Worm (Caenorhabditis elegans) whole organism, young adult: ENCODE measurements around the gene col-107.

Experiments
- B0035.1 ChIP-seq: sonication (generic microtip); optimal IDR thresholded peaks from 2 replicates; lab custom pipeline; 2016; ENCODE audit warnings: missing genetic modification characterization, mild to moderate bottlenecking, missing compliant biosample characterization, missing genotype, missing genetic modification reagents
- C06A6.2 ChIP-seq: fragments of 200-800 bp; sonication (Bioruptor generic); conservative IDR thresholded peaks from 2 replicates; pipeline ENCODE4 v1.3.6; 2022; ENCODE audit warnings: missing genetic modification characterization, missing compliant biosample characterization
- C17E4.6 ChIP-seq: fragments of 200-800 bp; sonication (Bioruptor generic); IDR thresholded peaks from 2 replicates; pipeline ENCODE4 v1.3.6; 2022; ENCODE audit warnings: missing genetic modification reagents, missing genetic modification characterization, missing compliant biosample characterization
- F22D6.2 ChIP-seq: sonication (generic microtip); optimal IDR thresholded peaks from 2 replicates; lab custom pipeline; 2016; ENCODE audit warnings: mild to moderate bottlenecking, missing genetic modification characterization, missing compliant biosample characterization
- F23B12.7 ChIP-seq: sonication (generic microtip); optimal IDR thresholded peaks from 2 replicates; lab custom pipeline; 2017; ENCODE audit warnings: missing genetic modification characterization, mild to moderate bottlenecking, missing compliant biosample characterization, antibody characterized with exemption, moderate library complexity; ENCODE audit not compliant: insufficient read depth
- F39B2.1 ChIP-seq: fragments of 200-800 bp; sonication (Bioruptor generic); IDR thresholded peaks from 2 replicates; pipeline ENCODE4 v1.3.6; 2022; ENCODE audit warnings: missing genetic modification reagents, missing genetic modification characterization, missing compliant biosample characterization
- F52B5.7 ChIP-seq: sonication (generic microtip); optimal IDR thresholded peaks from 2 replicates; lab custom pipeline; 2016; ENCODE audit warnings: mild to moderate bottlenecking, missing genetic modification characterization, missing compliant biosample characterization
- F57C9.4 ChIP-seq: sonication (generic microtip); optimal IDR thresholded peaks from 2 replicates; lab custom pipeline; 2017; ENCODE audit warnings: mild to moderate bottlenecking, missing genetic modification characterization, missing compliant biosample characterization
- K11D2.4 ChIP-seq: fragments of 200-800 bp; sonication (Bioruptor generic); IDR thresholded peaks from 2 replicates; pipeline ENCODE4 v1.3.6; 2022; ENCODE audit warnings: missing genetic modification reagents, missing genetic modification characterization, missing compliant biosample characterization
- K12H6.12 ChIP-seq: fragments of 200-800 bp; sonication (Bioruptor generic); optimal IDR thresholded peaks from 2 replicates; lab custom pipeline; 2018; ENCODE audit warnings: mild to moderate bottlenecking, missing genetic modification characterization, missing compliant biosample characterization
- T07F8.4 ChIP-seq: sonication (generic microtip); optimal IDR thresholded peaks from 2 replicates; lab custom pipeline; 2016; ENCODE audit warnings: mild to moderate bottlenecking, missing genetic modification characterization, moderate library complexity, missing compliant biosample characterization
- Y53G8AR.9 ChIP-seq: fragments of 200-800 bp; sonication (Bioruptor generic); conservative IDR thresholded peaks from 2 replicates; pipeline ENCODE4 v1.3.6; 2022; ENCODE audit warnings: missing genetic modification reagents, missing genetic modification characterization, missing compliant biosample characterization
- Y56A3A.18 ChIP-seq: fragments of 200-800 bp; sonication (Bioruptor generic); IDR thresholded peaks from 2 replicates; pipeline ENCODE4 v1.3.6; 2022; ENCODE audit warnings: missing genetic modification reagents, missing genetic modification characterization, missing compliant biosample characterization
- ZK185.1 ChIP-seq: sonication (generic microtip); optimal IDR thresholded peaks from 2 replicates; lab custom pipeline; 2016; ENCODE audit warnings: mild to moderate bottlenecking, missing genetic modification characterization, missing compliant biosample characterization; ENCODE audit not compliant: poor library complexity, severe bottlenecking
- akir-1 ChIP-seq: fragments of 200-800 bp; sonication (Bioruptor generic); optimal IDR thresholded peaks from 2 replicates; lab custom pipeline; 2018; ENCODE audit warnings: mild to moderate bottlenecking, missing genetic modification characterization, moderate library complexity, missing compliant biosample characterization
- athp-1 ChIP-seq: sonication (generic microtip); optimal IDR thresholded peaks from 2 replicates; lab custom pipeline; 2017; ENCODE audit warnings: mild to moderate bottlenecking, missing genetic modification characterization, missing compliant biosample characterization
- attf-3 ChIP-seq: fragments of 200-800 bp; sonication (Bioruptor generic); conservative IDR thresholded peaks from 2 replicates; pipeline ENCODE4 v1.3.6; 2022; ENCODE audit warnings: missing genetic modification reagents, missing genetic modification characterization, missing compliant biosample characterization
- attf-6 ChIP-seq: fragments of 200-800 bp; sonication (Bioruptor generic); IDR thresholded peaks from 2 replicates; pipeline ENCODE4 v1.3.6; 2022; ENCODE audit warnings: missing genetic modification reagents, missing genetic modification characterization, missing compliant biosample characterization
- ccch-3 ChIP-seq: fragments of 200-800 bp; sonication (Bioruptor generic); optimal IDR thresholded peaks from 2 replicates; lab custom pipeline; 2018; ENCODE audit warnings: mild to moderate bottlenecking, missing genetic modification characterization, missing compliant biosample characterization
- cebp-1 ChIP-seq, 2 experiments: fragments of 200-800 bp in 1 of 2; sonication (Bioruptor generic) in 1 of 2; sonication (generic microtip) in 1 of 2; IDR thresholded peaks in 1 of 2; optimal IDR thresholded peaks in 1 of 2; 2 replicates each; pipeline versions ENCODE4 v1.3.6 to Lab custom; 2017 to 2022; ENCODE audit warnings: missing compliant biosample characterization in 2 of 2, missing genetic modification characterization in 2 of 2, mild to moderate bottlenecking in 1 of 2, missing genetic modification reagents in 1 of 2, moderate library complexity in 1 of 2
- cebp-2 ChIP-seq: fragments of 200-800 bp; sonication (Bioruptor generic); IDR thresholded peaks from 2 replicates; pipeline ENCODE4 v1.3.6; 2022; ENCODE audit warnings: missing genetic modification characterization, missing compliant biosample characterization
- ceh-100 ChIP-seq: fragments of 200-800 bp; sonication (Bioruptor generic); IDR thresholded peaks from 2 replicates; pipeline ENCODE4 v1.3.6; 2022; ENCODE audit warnings: missing genetic modification reagents, missing genetic modification characterization, missing compliant biosample characterization
- dox-1 ChIP-seq: fragments of 200-800 bp; sonication (Bioruptor generic); IDR thresholded peaks from 2 replicates; pipeline ENCODE4 v1.3.6; 2022; ENCODE audit warnings: missing genetic modification reagents, missing genetic modification characterization, missing compliant biosample characterization
- dpff-1 ChIP-seq: sonication (generic microtip); optimal IDR thresholded peaks from 2 replicates; lab custom pipeline; 2017; ENCODE audit warnings: mild to moderate bottlenecking, missing genetic modification characterization, missing compliant biosample characterization
- dpl-1 ChIP-seq: fragments of 150-350 bp; optimal IDR thresholded peaks from 2 replicates; lab custom pipeline; 2014; ENCODE audit warnings: missing biosample characterization, missing genetic modification reagents, missing genetic modification characterization
- ekl-4 ChIP-seq: fragments of 200-800 bp; sonication (Bioruptor generic); IDR thresholded peaks from 2 replicates; pipeline ENCODE4 v1.3.6; 2022; ENCODE audit warnings: missing genetic modification reagents, missing genetic modification characterization, missing compliant biosample characterization
- ets-4 ChIP-seq: fragments of 200-800 bp; sonication (Bioruptor generic); optimal IDR thresholded peaks from 2 replicates; lab custom pipeline; 2018; ENCODE audit warnings: mild to moderate bottlenecking, missing genetic modification characterization, missing compliant biosample characterization
- fkh-3 ChIP-seq: sonication (generic microtip); optimal IDR thresholded peaks from 2 replicates; lab custom pipeline; 2016; ENCODE audit warnings: mild to moderate bottlenecking, missing genetic modification characterization, missing compliant biosample characterization
- hmg-1.2 ChIP-seq: fragments of 200-800 bp; sonication (Bioruptor generic); IDR thresholded peaks from 2 replicates; pipeline ENCODE4 v1.3.6; 2022; ENCODE audit warnings: missing genetic modification reagents, missing genetic modification characterization, missing compliant biosample characterization
- hmg-20 ChIP-seq: fragments of 200-800 bp; sonication (Bioruptor generic); IDR thresholded peaks from 2 replicates; pipeline ENCODE4 v1.3.6; 2022; ENCODE audit warnings: missing genetic modification reagents, missing genetic modification characterization, missing compliant biosample characterization
- lag-1 ChIP-seq: fragments of 200-800 bp; sonication (Bioruptor generic); IDR thresholded peaks from 2 replicates; pipeline ENCODE4 v1.3.6; 2022; ENCODE audit warnings: missing genetic modification reagents, missing genetic modification characterization, missing compliant biosample characterization
- let-526 ChIP-seq: fragments of 200-800 bp; sonication (Bioruptor generic); IDR thresholded peaks from 2 replicates; pipeline ENCODE4 v1.3.6; 2022; ENCODE audit warnings: missing genetic modification reagents, missing genetic modification characterization, missing compliant biosample characterization
- lir-1 ChIP-seq: fragments of 200-800 bp; sonication (Bioruptor generic); conservative IDR thresholded peaks from 2 replicates; pipeline ENCODE4 v1.3.6; 2022; ENCODE audit warnings: missing genetic modification reagents, missing genetic modification characterization, missing compliant biosample characterization
- lsl-1 ChIP-seq: fragments of 200-800 bp; sonication (Bioruptor generic); optimal IDR thresholded peaks from 2 replicates; lab custom pipeline; 2018; ENCODE audit warnings: mild to moderate bottlenecking, missing genetic modification characterization, moderate library complexity, missing compliant biosample characterization
- lsy-27 ChIP-seq: sonication (generic microtip); optimal IDR thresholded peaks from 2 replicates; lab custom pipeline; 2017; ENCODE audit warnings: missing genetic modification characterization, mild to moderate bottlenecking, missing compliant biosample characterization, antibody characterized with exemption, missing genotype, borderline replicate concordance; ENCODE audit not compliant: insufficient read depth
- mcd-1 ChIP-seq: fragments of 200-800 bp; sonication (Bioruptor generic); IDR thresholded peaks from 2 replicates; pipeline ENCODE4 v1.3.6; 2022; ENCODE audit warnings: missing genetic modification reagents, missing genetic modification characterization, missing compliant biosample characterization
- mel-28 ChIP-seq: sonication (generic microtip); optimal IDR thresholded peaks from 2 replicates; lab custom pipeline; 2016; ENCODE audit warnings: borderline replicate concordance, mild to moderate bottlenecking, missing genetic modification characterization, missing compliant biosample characterization
- nhr-120 ChIP-seq: fragments of 200-800 bp; sonication (Bioruptor generic); IDR thresholded peaks from 2 replicates; pipeline ENCODE4 v1.3.6; 2022; ENCODE audit warnings: missing genetic modification characterization, missing compliant biosample characterization
- nhr-90 ChIP-seq: sonication (generic microtip); optimal IDR thresholded peaks from 2 replicates; lab custom pipeline; 2016; ENCODE audit warnings: missing genotype, mild to moderate bottlenecking, missing genetic modification characterization, missing compliant biosample characterization
- pbrm-1 ChIP-seq: fragments of 200-800 bp; sonication (Bioruptor generic); IDR thresholded peaks from 2 replicates; pipeline ENCODE4 v1.3.6; 2022; ENCODE audit warnings: missing genetic modification reagents, missing genetic modification characterization, missing compliant biosample characterization
- pha-4 ChIP-seq: fragments of 150-350 bp; sonication (generic microtip); optimal IDR thresholded peaks from 2 replicates; lab custom pipeline; 2014; ENCODE audit warnings: missing biosample characterization, missing genetic modification reagents, missing genetic modification characterization
- snpc-1.3 ChIP-seq: sonication (generic microtip); optimal IDR thresholded peaks from 2 replicates; lab custom pipeline; 2017; ENCODE audit warnings: missing genetic modification characterization, mild to moderate bottlenecking, missing compliant biosample characterization, antibody characterized with exemption, moderate library complexity, missing genotype, missing genetic modification reagents; ENCODE audit not compliant: insufficient read depth
- somi-1 ChIP-seq: fragments of 200-800 bp; sonication (Bioruptor generic); optimal IDR thresholded peaks from 2 replicates; lab custom pipeline; 2018; ENCODE audit warnings: mild to moderate bottlenecking, missing genetic modification characterization, missing compliant biosample characterization
- tlf-1 ChIP-seq: fragments of 200-800 bp; sonication (Bioruptor generic); optimal IDR thresholded peaks from 2 replicates; lab custom pipeline; 2018; ENCODE audit warnings: mild to moderate bottlenecking, missing genetic modification characterization, missing compliant biosample characterization
- unc-62 ChIP-seq: fragments of 150-350 bp; optimal IDR thresholded peaks from 2 replicates; lab custom pipeline; 2014; ENCODE audit warnings: missing biosample characterization, missing genetic modification reagents, missing genetic modification characterization
- xnd-1 ChIP-seq: sonication (generic microtip); optimal IDR thresholded peaks from 2 replicates; lab custom pipeline; 2016; ENCODE audit warnings: missing genotype, missing genetic modification reagents, missing genetic modification characterization, missing compliant biosample characterization
- zim-3 ChIP-seq: sonication (generic microtip); optimal IDR thresholded peaks from 2 replicates; lab custom pipeline; 2017; ENCODE audit warnings: mild to moderate bottlenecking, missing genetic modification characterization, moderate library complexity, missing compliant biosample characterization
- ztf-3 ChIP-seq: fragments of 200-800 bp; sonication (Bioruptor generic); optimal IDR thresholded peaks from 2 replicates; lab custom pipeline; 2018; ENCODE audit warnings: mild to moderate bottlenecking, missing genetic modification characterization, missing compliant biosample characterization

col-107 gene

ce11 chrIV:1595802-1596201 lies 47.3 kb downstream of the col-107 start, which contains the start of gene npp-8 (continued):
- TF ChIP-seq K11D2.4: peak; percentile 69
- peak; percentile 42; the same call in 1 of the 2 replicates for TF ChIP-seq cebp-1 (GFP tag; IDR thresholded peaks at IDR 0.05; lab: Robert Waterston, UW)
- TF ChIP-seq cebp-1 (tag; optimal IDR thresholded peaks at IDR 0.05; lab: Kevin White, UChicago): peak; percentile 80
- TF ChIP-seq dox-1: peak; percentile 96
- no peak for TF ChIP-seq lag-1 (GFP tag; lab: Robert Waterston, UW)
- TF ChIP-seq T07F8.4 (tag; lab: Kevin White, UChicago): no peak
- TF ChIP-seq zim-3 (tag; lab: Kevin White, UChicago): peak; percentile 54
- no peak for TF ChIP-seq nhr-120
- no peak for TF ChIP-seq F57C9.4
- peak; percentile 89 for TF ChIP-seq F23B12.7 (tag; lab: Kevin White, UChicago)
- TF ChIP-seq fkh-3: no peak
- TF ChIP-seq hmg-20 (GFP tag; lab: Robert Waterston, UW): 0 out of 2 replicates have a peak, but pooled peaks have one; percentile 45
- TF ChIP-seq ztf-3 (GFP tag; lab: Kevin White, UChicago): no peak
- peak; percentile 81 for TF ChIP-seq tlf-1 (GFP tag; lab: Kevin White, UChicago)
- TF ChIP-seq hmg-1.2 (GFP tag; lab: Robert Waterston, UW): peak; percentile 70
- TF ChIP-seq mel-28: peak; percentile 25
- TF ChIP-seq somi-1 (GFP tag; lab: Kevin White, UChicago): peak; percentile 14
- peak; percentile 92 for TF ChIP-seq C06A6.2 (GFP tag; lab: Robert Waterston, UW)
- no peak for TF ChIP-seq F39B2.1 (GFP tag; lab: Robert Waterston, UW)
- peak; percentile 85 for TF ChIP-seq dpl-1 (GFP tag; lab: Kevin White, UChicago)
- TF ChIP-seq mcd-1: peak; percentile 90
- peak; percentile 20 for TF ChIP-seq ets-4 (GFP tag; lab: Kevin White, UChicago)
- TF ChIP-seq C17E4.6 (GFP tag; lab: Robert Waterston, UW): peak; percentile 78
- TF ChIP-seq dpff-1 (tag; lab: Kevin White, UChicago): no peak
- TF ChIP-seq let-526 (GFP tag; lab: Robert Waterston, UW): no peak
- TF ChIP-seq cebp-2: no peak
- TF ChIP-seq Y56A3A.18: no peak
- TF ChIP-seq ccch-3 (GFP tag; lab: Kevin White, UChicago): no peak
- TF ChIP-seq lsl-1 (GFP tag; lab: Kevin White, UChicago): peak; percentile 78
- no peak for TF ChIP-seq F52B5.7
- no peak for TF ChIP-seq B0035.1
- peak; percentile 89 for TF ChIP-seq ceh-100 (GFP tag; lab: Robert Waterston, UW)
- peak; percentile 31 for TF ChIP-seq F22D6.2 (tag; lab: Kevin White, UChicago)
- peak; percentile 74 for TF ChIP-seq xnd-1 (tag; lab: Kevin White, UChicago)
- peak; percentile 38; the same call in 1 of the 2 replicates for TF ChIP-seq attf-6
- peak; percentile 79 for TF ChIP-seq attf-3 (GFP tag; lab: Robert Waterston, UW)
- TF ChIP-seq Y53G8AR.9 (GFP tag; lab: Robert Waterston, UW): peak; percentile 93
- TF ChIP-seq pha-4 (tag; lab: Kevin White, UChicago): peak; percentile 62
- TF ChIP-seq ekl-4 (GFP tag; lab: Robert Waterston, UW): peak; percentile 80
- no peak; the same call in 1 of the 2 replicates for TF ChIP-seq lir-1 (GFP tag; lab: Robert Waterston, UW)
- peak; percentile 72 for TF ChIP-seq K12H6.12 (tag; lab: Kevin White, UChicago)
- TF ChIP-seq ZK185.1 (tag; lab: Kevin White, UChicago): peak; percentile 90
- TF ChIP-seq pbrm-1 (GFP tag; lab: Robert Waterston, UW): peak; percentile 86
- no peak for TF ChIP-seq unc-62 (GFP tag; lab: Kevin White, UChicago)
- no peak for TF ChIP-seq lsy-27 (tag; lab: Kevin White, UChicago)
- peak; percentile 83 for TF ChIP-seq snpc-1.3 (tag; lab: Kevin White, UChicago)
- TF ChIP-seq nhr-90 (tag; lab: Kevin White, UChicago): peak; percentile 24
- no peak for TF ChIP-seq akir-1
- TF ChIP-seq athp-1 (tag; lab: Kevin White, UChicago): peak; percentile 92
